Worm (Caenorhabditis elegans) whole organism, young adult: ENCODE measurements around the gene T19D12.1.
"Not testable (repeated sequence)": the region's sequence is repeated elsewhere in the genome, so short reads cannot be mapped to it uniquely, and the experiment has no call there.

Experiments used
- B0035.1 ChIP-seq: sonication (generic microtip); optimal IDR thresholded peaks from 2 replicates; lab custom pipeline; 2016; ENCODE audit warnings: missing genetic modification characterization, mild to moderate bottlenecking, missing compliant biosample characterization, missing genotype, missing genetic modification reagents
- F22D6.2 ChIP-seq: sonication (generic microtip); optimal IDR thresholded peaks from 2 replicates; lab custom pipeline; 2016; ENCODE audit warnings: mild to moderate bottlenecking, missing genetic modification characterization, missing compliant biosample characterization
- F37B4.10 ChIP-seq: fragments of 200-800 bp; sonication (Bioruptor generic); IDR thresholded peaks from 2 replicates; pipeline ENCODE4 v1.3.6; 2022; ENCODE audit warnings: missing genetic modification characterization, missing compliant biosample characterization
- K11D2.4 ChIP-seq: fragments of 200-800 bp; sonication (Bioruptor generic); IDR thresholded peaks from 2 replicates; pipeline ENCODE4 v1.3.6; 2022; ENCODE audit warnings: missing genetic modification reagents, missing genetic modification characterization, missing compliant biosample characterization
- Y95B8A.8 ChIP-seq: fragments of 200-800 bp; sonication (Bioruptor generic); IDR thresholded peaks from 2 replicates; pipeline ENCODE4 v1.3.6; 2022; ENCODE audit warnings: missing genetic modification reagents, missing genetic modification characterization, missing compliant biosample characterization
- attf-3 ChIP-seq: fragments of 200-800 bp; sonication (Bioruptor generic); conservative IDR thresholded peaks from 2 replicates; pipeline ENCODE4 v1.3.6; 2022; ENCODE audit warnings: missing genetic modification reagents, missing genetic modification characterization, missing compliant biosample characterization
- ccch-3 ChIP-seq: fragments of 200-800 bp; sonication (Bioruptor generic); optimal IDR thresholded peaks from 2 replicates; lab custom pipeline; 2018; ENCODE audit warnings: mild to moderate bottlenecking, missing genetic modification characterization, missing compliant biosample characterization
- ceh-27 ChIP-seq: fragments of 200-800 bp; sonication (Bioruptor generic); optimal IDR thresholded peaks from 2 replicates; lab custom pipeline; 2018; ENCODE audit warnings: mild to moderate bottlenecking, missing genetic modification characterization, moderate library complexity, missing compliant biosample characterization
- ceh-40 ChIP-seq: fragments of 200-800 bp; sonication (Bioruptor generic); IDR thresholded peaks from 2 replicates; pipeline ENCODE4 v1.3.6; 2022; ENCODE audit warnings: missing genetic modification characterization, missing compliant biosample characterization
- dpff-1 ChIP-seq: sonication (generic microtip); optimal IDR thresholded peaks from 2 replicates; lab custom pipeline; 2017; ENCODE audit warnings: mild to moderate bottlenecking, missing genetic modification characterization, missing compliant biosample characterization
- efl-1 ChIP-seq: fragments of 150-350 bp; optimal IDR thresholded peaks from 2 replicates; lab custom pipeline; 2014; ENCODE audit warnings: missing biosample characterization, missing genetic modification reagents, missing genetic modification characterization
- egrh-3 ChIP-seq: fragments of 200-800 bp; sonication (Bioruptor generic); IDR thresholded peaks from 2 replicates; pipeline ENCODE4 v1.3.6; 2022; ENCODE audit warnings: missing genetic modification reagents, missing genetic modification characterization, missing compliant biosample characterization
- gei-17 ChIP-seq: fragments of 200-800 bp; sonication (Bioruptor generic); optimal IDR thresholded peaks from 2 replicates; lab custom pipeline; 2018; ENCODE audit warnings: mild to moderate bottlenecking, missing genetic modification characterization, missing compliant biosample characterization
- hmg-1.2 ChIP-seq: fragments of 200-800 bp; sonication (Bioruptor generic); IDR thresholded peaks from 2 replicates; pipeline ENCODE4 v1.3.6; 2022; ENCODE audit warnings: missing genetic modification reagents, missing genetic modification characterization, missing compliant biosample characterization
- lag-1 ChIP-seq: fragments of 200-800 bp; sonication (Bioruptor generic); IDR thresholded peaks from 2 replicates; pipeline ENCODE4 v1.3.6; 2022; ENCODE audit warnings: missing genetic modification reagents, missing genetic modification characterization, missing compliant biosample characterization
- let-526 ChIP-seq: fragments of 200-800 bp; sonication (Bioruptor generic); IDR thresholded peaks from 2 replicates; pipeline ENCODE4 v1.3.6; 2022; ENCODE audit warnings: missing genetic modification reagents, missing genetic modification characterization, missing compliant biosample characterization
- madf-10 ChIP-seq: sonication (generic microtip); optimal IDR thresholded peaks from 2 replicates; lab custom pipeline; 2016; ENCODE audit warnings: mild to moderate bottlenecking, missing genetic modification characterization, missing compliant biosample characterization
- madf-3 ChIP-seq: fragments of 200-800 bp; sonication (Bioruptor generic); IDR thresholded peaks from 2 replicates; pipeline ENCODE4 v1.3.6; 2022; ENCODE audit warnings: missing genetic modification reagents, missing genetic modification characterization, missing compliant biosample characterization
- mcd-1 ChIP-seq: fragments of 200-800 bp; sonication (Bioruptor generic); IDR thresholded peaks from 2 replicates; pipeline ENCODE4 v1.3.6; 2022; ENCODE audit warnings: missing genetic modification reagents, missing genetic modification characterization, missing compliant biosample characterization
- mxl-1 ChIP-seq: sonication (generic microtip); optimal IDR thresholded peaks from 2 replicates; lab custom pipeline; 2016; ENCODE audit warnings: missing genetic modification characterization, missing compliant biosample characterization
- nhr-179 ChIP-seq: sonication (generic microtip); optimal IDR thresholded peaks from 2 replicates; lab custom pipeline; 2016; ENCODE audit warnings: mild to moderate bottlenecking, missing genetic modification characterization, missing compliant biosample characterization
- nhr-80 ChIP-seq: sonication (generic microtip); optimal IDR thresholded peaks from 2 replicates; lab custom pipeline; 2016; ENCODE audit warnings: missing genetic modification characterization, missing compliant biosample characterization
- nhr-90 ChIP-seq: sonication (generic microtip); optimal IDR thresholded peaks from 2 replicates; lab custom pipeline; 2016; ENCODE audit warnings: missing genotype, mild to moderate bottlenecking, missing genetic modification characterization, missing compliant biosample characterization
- snpc-1.1 ChIP-seq: sonication (generic microtip); optimal IDR thresholded peaks from 2 replicates; lab custom pipeline; 2017; ENCODE audit warnings: missing genetic modification characterization, mild to moderate bottlenecking, missing compliant biosample characterization, antibody characterized with exemption, moderate library complexity, missing genotype, missing genetic modification reagents; ENCODE audit not compliant: insufficient read depth
- snpc-3.4 ChIP-seq: sonication (generic microtip); optimal IDR thresholded peaks from 2 replicates; lab custom pipeline; 2017; ENCODE audit warnings: missing genetic modification characterization, mild to moderate bottlenecking, missing compliant biosample characterization, antibody characterized with exemption, moderate library complexity, missing genotype, missing genetic modification reagents
- somi-1 ChIP-seq: fragments of 200-800 bp; sonication (Bioruptor generic); optimal IDR thresholded peaks from 2 replicates; lab custom pipeline; 2018; ENCODE audit warnings: mild to moderate bottlenecking, missing genetic modification characterization, missing compliant biosample characterization
- unc-130 ChIP-seq: sonication (generic microtip); optimal IDR thresholded peaks from 2 replicates; lab custom pipeline; 2016; ENCODE audit warnings: missing genetic modification reagents, missing genetic modification characterization, missing compliant biosample characterization
- unc-62 ChIP-seq: fragments of 150-350 bp; optimal IDR thresholded peaks from 2 replicates; lab custom pipeline; 2014; ENCODE audit warnings: missing biosample characterization, missing genetic modification reagents, missing genetic modification characterization
- xnd-1 ChIP-seq: sonication (generic microtip); optimal IDR thresholded peaks from 2 replicates; lab custom pipeline; 2016; ENCODE audit warnings: missing genotype, missing genetic modification reagents, missing genetic modification characterization, missing compliant biosample characterization
- zim-3 ChIP-seq: sonication (generic microtip); optimal IDR thresholded peaks from 2 replicates; lab custom pipeline; 2017; ENCODE audit warnings: mild to moderate bottlenecking, missing genetic modification characterization, moderate library complexity, missing compliant biosample characterization
- ztf-22 ChIP-seq: fragments of 200-800 bp; sonication (Bioruptor generic); optimal IDR thresholded peaks from 2 replicates; lab custom pipeline; 2018; ENCODE audit warnings: mild to moderate bottlenecking, missing genetic modification characterization, moderate library complexity, missing compliant biosample characterization

Gene T19D12.1

DNA sequence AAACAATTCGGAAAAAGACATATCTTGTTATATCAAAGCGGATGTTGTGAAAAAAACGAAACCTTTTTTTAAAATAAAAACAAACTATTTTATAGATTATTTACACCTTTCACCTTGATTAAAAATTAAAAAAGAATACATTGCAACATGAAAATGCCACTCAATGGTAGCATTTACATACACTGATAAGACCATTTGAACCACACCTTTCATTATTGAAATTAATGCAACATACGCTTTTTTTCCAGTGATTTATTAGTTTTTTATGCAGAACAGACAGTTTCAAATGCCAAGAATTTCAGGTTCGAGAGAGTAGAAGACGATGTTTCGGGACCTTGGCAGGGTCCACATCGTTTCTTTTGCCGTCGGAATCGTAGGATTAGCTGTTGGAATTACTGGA is at the start of gene T19D12.1:
T19D12.1 (plus strand) TSS at position 301 of the 400 bp plus-strand sequence.
- TF ChIP-seq let-526 (no peak), attf-3 (no peak), F22D6.2 (tag; lab: Kevin White, UChicago) (no peak), egrh-3 (GFP tag; lab: Robert Waterston, UW) (no peak), ztf-22 (GFP tag; lab: Kevin White, UChicago) (no peak), unc-130 (no peak), nhr-179 (tag; lab: Kevin White, UChicago) (no peak), somi-1 (GFP tag; lab: Kevin White, UChicago) (no peak), mcd-1 (GFP tag; lab: Robert Waterston, UW) (no peak), ceh-40 (GFP tag; lab: Robert Waterston, UW) (no peak), ccch-3 (GFP tag; lab: Kevin White, UChicago) (no peak), snpc-3.4 (tag; lab: Kevin White, UChicago) (no peak), madf-3 (GFP tag; lab: Robert Waterston, UW) (no peak), zim-3 (tag; lab: Kevin White, UChicago) (no peak), lag-1 (GFP tag; lab: Robert Waterston, UW) (no peak), Y95B8A.8 (no peak), gei-17 (GFP tag; lab: Kevin White, UChicago) (no peak)

DNA sequence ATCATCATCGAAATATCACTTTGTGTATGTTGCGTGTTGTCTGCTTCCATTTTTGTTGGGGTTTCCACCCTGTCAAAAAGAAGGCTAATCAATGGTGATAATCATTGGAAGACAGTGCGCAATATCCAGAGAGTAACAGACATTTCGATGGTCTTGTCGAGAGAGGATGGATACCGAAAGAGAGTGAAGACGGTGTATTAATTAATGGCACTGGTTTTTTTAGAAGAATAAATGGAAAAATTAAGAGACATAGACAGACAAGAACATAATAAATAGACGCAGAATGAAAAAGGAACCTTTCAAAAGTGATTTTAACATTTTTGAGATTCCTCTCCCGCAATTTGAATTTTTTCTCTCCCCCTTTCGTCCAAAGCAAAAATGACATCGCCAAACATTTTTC is 47.7 kb upstream of the T19D12.1 start:
- TF ChIP-seq F37B4.10 (GFP tag; lab: Robert Waterston, UW) (no peak), hmg-1.2 (GFP tag; lab: Robert Waterston, UW) (peak; percentile 60; the same call in 1 of the 2 replicates), madf-10 (tag; lab: Kevin White, UChicago) (no peak), unc-62 (GFP tag; lab: Kevin White, UChicago) (no peak), nhr-90 (no peak), snpc-1.1 (no peak)

DNA sequence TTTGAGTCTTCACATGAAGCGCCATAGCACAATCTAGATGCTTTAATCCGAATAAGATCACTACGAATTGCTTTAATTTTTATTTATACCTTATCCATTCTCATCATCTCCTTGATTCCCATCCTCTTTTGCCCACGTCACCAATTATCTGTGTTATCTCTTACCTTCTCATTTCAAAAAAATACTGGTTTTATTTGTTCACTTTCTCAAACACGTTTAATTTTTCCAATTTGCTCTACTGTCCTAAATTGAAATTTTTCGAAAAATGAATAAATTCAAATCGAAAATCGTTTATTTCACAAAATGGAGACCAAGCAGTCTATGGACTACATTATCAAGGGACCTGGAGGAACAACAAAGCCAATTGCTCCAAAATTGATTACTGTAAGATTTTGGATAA is 44.8 kb upstream of the T19D12.1 start, which contains the start of gene F54H5.3:
F54H5.3 (plus strand) TSS at position 301 of the 400 bp plus-strand sequence.
- TF ChIP-seq xnd-1 (no peak), ceh-27 (GFP tag; lab: Kevin White, UChicago) (no peak), dpff-1 (tag; lab: Kevin White, UChicago) (no peak), B0035.1 (no peak)
- TF ChIP-seq, all 124 proteins: peak for 0

DNA sequence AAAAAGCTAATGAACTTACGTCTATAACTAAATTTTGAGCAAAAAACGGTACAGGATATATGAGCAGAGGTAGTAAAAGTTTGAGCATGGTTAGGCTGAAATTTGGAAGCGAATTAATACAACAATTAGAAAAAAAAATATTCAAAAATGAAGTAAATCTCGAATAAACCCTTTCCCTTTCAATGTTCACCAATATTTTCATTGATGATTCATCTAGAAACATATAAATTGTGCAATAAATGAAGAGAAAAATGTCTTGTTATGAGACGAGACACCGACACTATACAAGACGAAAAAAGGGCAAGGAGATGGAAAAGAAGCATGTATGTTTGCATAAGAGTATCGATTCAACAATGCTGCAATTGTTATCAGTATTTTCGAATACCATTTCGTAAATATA is 41.4 kb upstream of the T19D12.1 start, which contains the start of gene F54H5.14:
F54H5.14 (minus strand) TSS at position 101 of the 400 bp plus-strand sequence.
- TF ChIP-seq K11D2.4 (GFP tag; lab: Robert Waterston, UW) (no peak), egrh-3 (GFP tag; lab: Robert Waterston, UW) (no peak), nhr-80 (peak; percentile 0), xnd-1 (no peak)
- TF ChIP-seq, all 124 proteins: peak for 1

DNA sequence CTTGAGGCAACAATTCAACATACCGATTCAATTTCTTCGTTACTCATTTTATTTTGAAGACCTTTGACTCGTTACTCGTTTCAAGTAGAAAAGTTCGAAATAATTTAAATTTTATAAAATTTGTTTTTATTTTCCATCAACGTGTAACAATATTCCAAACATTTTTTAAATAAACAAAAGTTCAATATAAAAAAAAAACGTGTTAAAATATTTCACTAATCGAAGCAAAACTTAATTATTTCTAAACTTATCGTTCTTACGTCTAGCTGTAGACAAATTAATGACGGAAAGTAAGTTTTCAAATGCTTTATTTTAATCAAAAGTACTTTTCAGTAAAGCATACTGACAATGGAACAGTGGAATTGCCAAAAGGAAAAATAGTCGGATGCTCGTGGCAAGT is 39.5 kb upstream of the T19D12.1 start, which contains the start of the genes F54H5.5 and F54H5.2:
F54H5.5 (minus strand) TSS at position 101 of the 400 bp plus-strand sequence.
F54H5.2 (plus strand) TSS at position 303 of the 400 bp plus-strand sequence.
- TF ChIP-seq K11D2.4 (GFP tag; lab: Robert Waterston, UW); efl-1 (GFP tag; lab: Kevin White, UChicago); mxl-1 (tag; lab: Kevin White, UChicago): not testable (repeated sequence)
